Worm (Caenorhabditis elegans) whole organism, L2 larva: ENCODE data around the gene pcn-1.

Experiments used
- C34F6.9 ChIP-seq: fragments of 150-350 bp; optimal IDR thresholded peaks from 2 replicates; lab custom pipeline; 2014; ENCODE audit warnings: missing biosample characterization, missing genetic modification characterization
- F13H6.1 ChIP-seq: sonication (generic microtip); optimal IDR thresholded peaks from 2 replicates; lab custom pipeline; 2016; ENCODE audit warnings: missing genetic modification characterization, missing compliant biosample characterization
- Y55F3AM.14 ChIP-seq: fragments of 200-800 bp; sonication (Bioruptor generic); optimal IDR thresholded peaks from 2 replicates; lab custom pipeline; 2018; ENCODE audit warnings: mild to moderate bottlenecking, missing genetic modification characterization, missing compliant biosample characterization
- ZK546.5 ChIP-seq: sonication (generic microtip); optimal IDR thresholded peaks from 2 replicates; lab custom pipeline; 2017; ENCODE audit warnings: missing biosample characterization, missing genetic modification characterization
- alr-1 ChIP-seq: fragments of 150-350 bp; optimal IDR thresholded peaks from 2 replicates; lab custom pipeline; 2014; ENCODE audit warnings: missing biosample characterization, missing genetic modification characterization
- aly-2 ChIP-seq: fragments of 150-350 bp; optimal IDR thresholded peaks from 2 replicates; lab custom pipeline; 2014; ENCODE audit warnings: missing biosample characterization, missing genetic modification characterization
- ama-1 ChIP-seq: fragments of 150-350 bp; optimal IDR thresholded peaks from 2 replicates; lab custom pipeline; 2018; ENCODE audit warnings: inconsistent platforms
- blmp-1 ChIP-seq: sonication (generic microtip); optimal IDR thresholded peaks from 2 replicates; lab custom pipeline; 2017; ENCODE audit warnings: missing genetic modification characterization, mild to moderate bottlenecking, missing compliant biosample characterization, antibody characterized with exemption, moderate library complexity; ENCODE audit not compliant: insufficient read depth
- ceh-16 ChIP-seq: fragments of 150-350 bp; optimal IDR thresholded peaks from 2 replicates; lab custom pipeline; 2014; ENCODE audit warnings: missing biosample characterization, missing genetic modification characterization
- crh-2 ChIP-seq: sonication (generic microtip); optimal IDR thresholded peaks from 2 replicates; lab custom pipeline; 2017; ENCODE audit warnings: missing biosample characterization, missing genetic modification characterization
- dmd-4 ChIP-seq: sonication (generic microtip); optimal IDR thresholded peaks from 2 replicates; lab custom pipeline; 2017; ENCODE audit warnings: missing biosample characterization, missing genetic modification characterization
- egl-27 ChIP-seq: sonication (generic microtip); optimal IDR thresholded peaks from 3 replicates; lab custom pipeline; 2017; ENCODE audit warnings: missing biosample characterization, missing genetic modification reagents, missing genetic modification characterization
- elt-3 ChIP-seq: sonication (generic microtip); optimal IDR thresholded peaks from 2 replicates; lab custom pipeline; 2017; ENCODE audit warnings: missing biosample characterization, missing genetic modification characterization
- fos-1 ChIP-seq: fragments of 150-350 bp; optimal IDR thresholded peaks from 2 replicates; lab custom pipeline; 2014; ENCODE audit warnings: missing biosample characterization, missing genetic modification characterization
- lin-39 ChIP-seq: fragments of 150-350 bp; optimal IDR thresholded peaks from 2 replicates; lab custom pipeline; 2014; ENCODE audit warnings: missing biosample characterization, missing genetic modification reagents, missing genetic modification characterization
- lsy-2 ChIP-seq, 2 experiments: fragments of 150-350 bp in 1 of 2; sonication (generic microtip) in 1 of 2; optimal IDR thresholded peaks; 2 replicates each; lab custom pipeline; 2014 to 2017; ENCODE audit warnings: missing biosample characterization in 2 of 2, missing genetic modification characterization in 2 of 2
- mab-5 ChIP-seq: fragments of 150-350 bp; optimal IDR thresholded peaks from 2 replicates; lab custom pipeline; 2014; ENCODE audit warnings: missing biosample characterization, missing genetic modification characterization
- mdl-1 ChIP-seq, 2 experiments: fragments of 150-350 bp in 1 of 2; sonication (generic microtip) in 1 of 2; optimal IDR thresholded peaks; 2 replicates each; lab custom pipeline; 2017; ENCODE audit warnings: missing biosample characterization in 2 of 2, missing genetic modification characterization in 2 of 2
- nhr-11 ChIP-seq: fragments of 150-350 bp; optimal IDR thresholded peaks from 2 replicates; lab custom pipeline; 2014; ENCODE audit warnings: missing biosample characterization, missing genetic modification characterization
- nhr-12 ChIP-seq: fragments of 150-350 bp; optimal IDR thresholded peaks from 2 replicates; lab custom pipeline; 2014; ENCODE audit warnings: missing biosample characterization, missing genetic modification characterization
- nhr-21 ChIP-seq: fragments of 150-350 bp; optimal IDR thresholded peaks from 2 replicates; lab custom pipeline; 2014; ENCODE audit warnings: missing biosample characterization, missing genetic modification characterization
- nhr-237 ChIP-seq: fragments of 150-350 bp; optimal IDR thresholded peaks from 2 replicates; lab custom pipeline; 2014; ENCODE audit warnings: missing biosample characterization, missing genetic modification characterization
- nhr-25 ChIP-seq: fragments of 150-350 bp; sonication (generic microtip); optimal IDR thresholded peaks from 3 replicates; lab custom pipeline; 2014; ENCODE audit warnings: missing biosample characterization, missing genetic modification characterization
- nhr-6 ChIP-seq: fragments of 150-350 bp; optimal IDR thresholded peaks from 2 replicates; lab custom pipeline; 2014; ENCODE audit warnings: missing biosample characterization, missing genetic modification characterization
- nhr-77 ChIP-seq: fragments of 150-350 bp; optimal IDR thresholded peaks from 2 replicates; lab custom pipeline; 2014; ENCODE audit warnings: missing biosample characterization, missing genetic modification characterization
- peb-1 ChIP-seq: fragments of 150-350 bp; optimal IDR thresholded peaks from 2 replicates; lab custom pipeline; 2014; ENCODE audit warnings: missing biosample characterization, missing genetic modification characterization
- sem-4 ChIP-seq: fragments of 150-350 bp; optimal IDR thresholded peaks from 2 replicates; lab custom pipeline; 2014; ENCODE audit warnings: missing biosample characterization, missing genetic modification reagents, missing genetic modification characterization
- skn-1 ChIP-seq: sonication (generic microtip); optimal IDR thresholded peaks from 2 replicates; lab custom pipeline; 2017; ENCODE audit warnings: missing biosample characterization, missing genetic modification characterization
- sma-3 ChIP-seq: sonication (generic microtip); optimal IDR thresholded peaks from 2 replicates; lab custom pipeline; 2016; ENCODE audit warnings: missing genetic modification reagents, missing genetic modification characterization, missing compliant biosample characterization
- sma-9 ChIP-seq, 2 experiments: fragments of 150-350 bp in 1 of 2; sonication (generic microtip) in 1 of 2; optimal IDR thresholded peaks; 2 replicates each; lab custom pipeline; 2014 to 2016; ENCODE audit warnings: missing genetic modification characterization in 2 of 2, mild to moderate bottlenecking in 1 of 2, missing biosample characterization in 1 of 2, missing compliant biosample characterization in 1 of 2, missing genetic modification reagents in 1 of 2, moderate library complexity in 1 of 2
- snpc-4 ChIP-seq: fragments of 150-350 bp; optimal IDR thresholded peaks from 2 replicates; lab custom pipeline; 2014; ENCODE audit warnings: missing biosample characterization, missing genetic modification characterization
- unc-39 ChIP-seq: fragments of 150-350 bp; optimal IDR thresholded peaks from 2 replicates; lab custom pipeline; 2014; ENCODE audit warnings: missing biosample characterization, missing genetic modification characterization
- unc-55 ChIP-seq: fragments of 150-350 bp; sonication (generic microtip); optimal IDR thresholded peaks from 3 replicates; lab custom pipeline; 2014; ENCODE audit warnings: missing biosample characterization, missing genetic modification reagents, missing genetic modification characterization
- unc-62 ChIP-seq: fragments of 150-350 bp; optimal IDR thresholded peaks from 2 replicates; lab custom pipeline; 2014; ENCODE audit warnings: missing biosample characterization, missing genetic modification reagents, missing genetic modification characterization
- ztf-1 ChIP-seq: fragments of 200-800 bp; sonication (Bioruptor generic); conservative IDR thresholded peaks from 2 replicates; pipeline ENCODE4 v1.3.6; 2022; ENCODE audit warnings: missing genetic modification characterization, missing compliant biosample characterization
- ztf-11 ChIP-seq: sonication (generic microtip); optimal IDR thresholded peaks from 2 replicates; lab custom pipeline; 2017; ENCODE audit warnings: missing biosample characterization, missing genetic modification characterization
- ztf-4 ChIP-seq: fragments of 150-350 bp; optimal IDR thresholded peaks from 2 replicates; lab custom pipeline; 2014; ENCODE audit warnings: missing biosample characterization, missing genetic modification characterization

pcn-1 gene

DNA sequence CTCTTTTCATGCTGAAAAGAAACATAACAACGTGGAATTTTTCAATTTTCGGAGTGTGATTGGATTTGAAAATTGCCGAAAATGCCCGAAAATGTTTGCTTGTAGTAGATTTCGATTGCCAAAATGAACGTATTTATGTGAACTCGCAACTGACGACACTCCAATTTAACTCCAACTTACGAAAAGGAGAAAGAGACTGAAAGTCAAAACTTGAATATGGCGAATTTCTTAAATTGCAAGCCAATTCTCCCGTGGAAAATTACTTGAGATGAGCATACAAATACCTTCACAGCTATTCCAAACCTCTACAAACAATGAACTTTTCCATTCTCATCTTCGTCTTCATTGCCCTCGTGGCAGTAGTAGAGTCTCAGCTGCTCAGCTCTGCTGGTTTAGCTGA, 33.4 kb upstream of the pcn-1 start:
- TF ChIP-seq nhr-21 (tag; lab: Kevin White, UChicago) (no peak), nhr-11 (tag; lab: Kevin White, UChicago) (no peak), F13H6.1 (tag; lab: Kevin White, UChicago) (no peak), aly-2 (no peak), egl-27 (tag; lab: Kevin White, UChicago) (no peak), sem-4 (tag; lab: Kevin White, UChicago) (no peak), nhr-77 (no peak), crh-2 (tag; lab: Kevin White, UChicago) (no peak), sma-3 (no peak), dmd-4 (tag; lab: Kevin White, UChicago) (no peak), ztf-11 (tag; lab: Kevin White, UChicago) (no peak), C34F6.9 (tag; lab: Kevin White, UChicago) (no peak)
- TF ChIP-seq, all 48 proteins: peak for 0

DNA sequence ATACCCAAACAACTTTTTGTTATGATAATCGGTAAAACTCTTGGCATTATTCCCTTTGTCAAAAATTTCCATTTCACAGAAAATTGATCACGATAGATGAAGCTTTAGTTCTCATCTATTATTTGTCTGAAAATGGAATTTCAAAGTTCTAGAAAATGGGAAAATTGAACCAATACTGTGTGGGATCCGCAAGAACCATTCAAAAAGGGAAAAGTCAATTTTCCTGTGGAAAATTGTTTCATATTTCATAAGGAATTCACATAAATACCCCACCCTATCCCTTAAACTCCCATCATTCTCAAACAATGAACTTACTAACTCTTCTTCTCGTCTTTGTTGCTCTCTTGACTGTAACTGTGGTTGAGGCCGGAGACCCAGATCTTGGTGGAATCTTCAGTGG, 31.6 kb upstream of the pcn-1 start, which contains the start of the genes C35B1.9 and C35B1.3:
Gene C35B1.9 (minus strand): TSS at position 101 of the 400 bp plus-strand sequence.
Gene C35B1.3 (plus strand): TSS at position 306 of the 400 bp plus-strand sequence.
- TF ChIP-seq ztf-1 (GFP tag; lab: Robert Waterston, UW) (no peak), egl-27 (tag; lab: Kevin White, UChicago) (no peak), nhr-12 (no peak), nhr-11 (tag; lab: Kevin White, UChicago) (no peak), nhr-6 (tag; lab: Kevin White, UChicago) (no peak), aly-2 (no peak), sma-9 (GFP tag; optimal IDR thresholded peaks at IDR 0.05; lab: Kevin White, UChicago) (no peak), sma-9 (tag; optimal IDR thresholded peaks at IDR 0.05; lab: Kevin White, UChicago) (no peak), blmp-1 (tag; lab: Kevin White, UChicago) (no peak), nhr-237 (tag; lab: Kevin White, UChicago) (no peak), nhr-21 (tag; lab: Kevin White, UChicago) (no peak), snpc-4 (tag; lab: Kevin White, UChicago) (no peak), ztf-4 (no peak)
- TF ChIP-seq, all 48 proteins: peak for 0

DNA sequence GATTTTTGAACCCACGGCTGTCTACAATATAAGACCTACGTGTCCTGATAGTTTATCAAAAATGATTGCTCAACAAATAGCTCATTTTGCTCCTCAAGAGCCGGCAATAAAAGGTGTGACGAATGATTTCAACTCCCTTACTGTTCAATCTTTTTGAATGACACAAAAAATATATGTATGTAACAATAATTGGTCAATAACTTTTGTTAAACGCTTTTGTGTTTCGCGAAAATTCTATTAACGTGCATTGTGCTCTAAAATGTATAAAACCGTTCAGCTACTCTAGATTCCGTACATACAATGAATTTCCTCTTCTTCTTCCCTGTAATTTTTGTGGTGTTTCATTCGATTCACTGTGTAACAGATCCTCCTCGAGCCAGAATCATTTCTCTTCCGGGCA, 30.3 kb upstream of the pcn-1 start, which contains the start of gene C35B1.4:
Gene C35B1.4 (plus strand): TSS at position 301 of the 400 bp plus-strand sequence.
- TF ChIP-seq nhr-21 (tag; lab: Kevin White, UChicago) (no peak), elt-3 (tag; lab: Kevin White, UChicago) (no peak), nhr-25 (tag; lab: Kevin White, UChicago) (no peak), lin-39 (tag; lab: Kevin White, UChicago) (no peak), aly-2 (no peak), dmd-4 (tag; lab: Kevin White, UChicago) (no peak), C34F6.9 (tag; lab: Kevin White, UChicago) (no peak), nhr-6 (tag; lab: Kevin White, UChicago) (no peak), fos-1 (no peak), unc-62 (no peak), crh-2 (tag; lab: Kevin White, UChicago) (no peak), alr-1 (tag; lab: Kevin White, UChicago) (no peak), skn-1 (tag; lab: Kevin White, UChicago) (no peak), mdl-1 (tag; optimal IDR thresholded peaks at IDR 0.05; lab: Kevin White, UChicago) (no peak), nhr-77 (no peak), unc-39 (no peak), ztf-4 (no peak), unc-55 (GFP tag; lab: Kevin White, UChicago) (no peak), ceh-16 (no peak), blmp-1 (tag; lab: Kevin White, UChicago) (no peak)

DNA sequence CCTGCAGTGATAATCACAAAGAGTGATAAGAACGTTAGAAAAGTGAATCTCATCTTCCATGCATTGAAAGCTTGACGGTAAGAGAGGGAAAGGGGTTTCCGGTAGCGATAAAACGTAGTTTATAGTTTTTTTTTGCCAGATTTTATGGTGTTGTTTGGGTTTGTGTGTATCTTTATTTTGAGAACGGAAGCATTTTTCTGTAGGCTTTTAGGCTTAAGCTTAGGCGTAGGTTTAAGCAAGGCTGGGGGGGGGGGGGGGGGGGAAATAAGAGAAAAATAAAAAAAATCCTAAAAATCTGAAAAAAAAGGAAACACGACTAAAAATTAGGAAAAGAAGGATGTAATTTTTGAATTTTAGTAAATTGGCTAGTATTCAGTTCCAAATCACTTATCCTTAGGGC, 29.7 kb upstream of the pcn-1 start, which contains the start of gene C35B1.8:
Gene C35B1.8 (minus strand): TSS at position 101 of the 400 bp plus-strand sequence.
- no peak for TF ChIP-seq sem-4 (tag; lab: Kevin White, UChicago)
- no peak for TF ChIP-seq elt-3 (tag; lab: Kevin White, UChicago)
- no peak for TF ChIP-seq sma-3
- TF ChIP-seq mab-5 = no peak
- no peak for TF ChIP-seq nhr-6 (tag; lab: Kevin White, UChicago)
- TF ChIP-seq unc-55 (GFP tag; lab: Kevin White, UChicago) = no peak
- TF ChIP-seq alr-1 (tag; lab: Kevin White, UChicago) = no peak
- no peak for TF ChIP-seq Y55F3AM.14 (GFP tag; lab: Kevin White, UChicago)
- TF ChIP-seq ama-1 (lab: Kevin White, UChicago) = no peak
- no peak for TF ChIP-seq lin-39 (tag; lab: Kevin White, UChicago)
- TF ChIP-seq aly-2 = no peak
- TF ChIP-seq skn-1 (tag; lab: Kevin White, UChicago) = no peak
- TF ChIP-seq egl-27 (tag; lab: Kevin White, UChicago) = no peak
- no peak for TF ChIP-seq crh-2 (tag; lab: Kevin White, UChicago)
- no peak for TF ChIP-seq nhr-237 (tag; lab: Kevin White, UChicago)
- TF ChIP-seq ztf-11 (tag; lab: Kevin White, UChicago) = no peak
- no peak for TF ChIP-seq peb-1 (tag; lab: Kevin White, UChicago)
- no peak for TF ChIP-seq ZK546.5
- TF ChIP-seq lsy-2 (tag; optimal IDR thresholded peaks at IDR 0.05; lab: Kevin White, UChicago) = no peak
